Fruit fly (Drosophila melanogaster) whole organism, embryonic: ENCODE results near the gene CG34135.

ENCODE experiments used
- Bteb2 ChIP-seq: fragments of 200-800 bp; sonication (Bioruptor generic); optimal IDR thresholded peaks from 2 replicates; lab custom pipeline; 2016; ENCODE audit warnings: missing biosample characterization, missing genetic modification characterization
- CG10267 ChIP-seq: fragments of 200-800 bp; sonication (Bioruptor generic); optimal IDR thresholded peaks from 2 replicates; lab custom pipeline; 2018; ENCODE audit warnings: missing biosample characterization, mild to moderate bottlenecking, missing genetic modification characterization, moderate library complexity
- CG10366 ChIP-seq: fragments of 200-800 bp; sonication (Bioruptor generic); IDR thresholded peaks from 2 replicates; pipeline ENCODE4 v1.3.6; 2022; ENCODE audit warnings: missing biosample characterization, missing genetic modification characterization
- CG10979 ChIP-seq: fragments of 200-800 bp; sonication (Bioruptor generic); optimal IDR thresholded peaks from 2 replicates; lab custom pipeline; 2018; ENCODE audit warnings: missing biosample characterization, mild to moderate bottlenecking, missing genetic modification characterization, moderate library complexity
- CG11093 ChIP-seq: fragments of 200-800 bp; sonication (Bioruptor generic); IDR thresholded peaks from 3 replicates; pipeline ENCODE4 v1.3.6; 2022; ENCODE audit warnings: missing biosample characterization, missing genetic modification characterization
- CG11723 ChIP-seq: fragments of 200-800 bp; sonication (Bioruptor generic); optimal IDR thresholded peaks from 2 replicates; lab custom pipeline; 2017; ENCODE audit warnings: missing biosample characterization, mild to moderate bottlenecking, missing genetic modification characterization
- CG12659 ChIP-seq: fragments of 200-800 bp; sonication (Bioruptor generic); optimal IDR thresholded peaks from 3 replicates; lab custom pipeline; 2017; ENCODE audit warnings: mild to moderate bottlenecking, missing biosample characterization, missing genetic modification reagents, missing genetic modification characterization
- CG13775 ChIP-seq: fragments of 200-800 bp; sonication (Bioruptor generic); optimal IDR thresholded peaks from 3 replicates; lab custom pipeline; 2017; ENCODE audit warnings: missing biosample characterization, mild to moderate bottlenecking, missing genetic modification characterization
- CG13894 ChIP-seq: fragments of 200-800 bp; sonication (Bioruptor generic); optimal IDR thresholded peaks from 3 replicates; lab custom pipeline; 2018; ENCODE audit warnings: missing biosample characterization, mild to moderate bottlenecking, missing genetic modification characterization, moderate library complexity
- CG15073 ChIP-seq: fragments of 200-800 bp; sonication (Bioruptor generic); optimal IDR thresholded peaks from 2 replicates; lab custom pipeline; 2016; ENCODE audit warnings: missing biosample characterization, missing genetic modification characterization
- CG17186 ChIP-seq: fragments of 200-800 bp; sonication (Bioruptor generic); optimal IDR thresholded peaks from 3 replicates; lab custom pipeline; 2017; ENCODE audit warnings: missing biosample characterization, missing genetic modification reagents, missing genetic modification characterization
- CG17359 ChIP-seq: fragments of 200-800 bp; sonication (Bioruptor generic); optimal IDR thresholded peaks from 3 replicates; lab custom pipeline; 2018; ENCODE audit warnings: missing biosample characterization, mild to moderate bottlenecking, missing genetic modification characterization, moderate library complexity
- CG17568 ChIP-seq: fragments of 200-800 bp; sonication (Bioruptor generic); optimal IDR thresholded peaks from 2 replicates; lab custom pipeline; 2018; ENCODE audit warnings: missing biosample characterization, mild to moderate bottlenecking, missing genetic modification characterization, moderate library complexity
- CG18764 ChIP-seq: fragments of 200-800 bp; sonication (Bioruptor generic); optimal IDR thresholded peaks from 3 replicates; lab custom pipeline; 2016; ENCODE audit warnings: missing biosample characterization, missing genetic modification characterization
- CG43689 ChIP-seq: fragments of 200-800 bp; sonication (Bioruptor generic); IDR thresholded peaks from 2 replicates; pipeline ENCODE4 v1.3.6; 2022; ENCODE audit warnings: missing biosample characterization, missing genetic modification characterization
- CG4730 ChIP-seq: fragments of 200-800 bp; sonication (Bioruptor generic); IDR thresholded peaks from 2 replicates; pipeline ENCODE4 v1.3.6; 2022; ENCODE audit warnings: missing biosample characterization, missing genetic modification characterization
- CG7839 ChIP-seq: fragments of 200-800 bp; sonication (Bioruptor generic); optimal IDR thresholded peaks from 3 replicates; lab custom pipeline; 2018; ENCODE audit warnings: missing biosample characterization, mild to moderate bottlenecking, missing genetic modification characterization, moderate library complexity
- CG8944 ChIP-seq: fragments of 200-800 bp; sonication (Bioruptor generic); optimal IDR thresholded peaks from 3 replicates; lab custom pipeline; 2016; ENCODE audit warnings: missing biosample characterization, missing genetic modification characterization
- Camta ChIP-seq: fragments of 200-800 bp; sonication (Bioruptor generic); optimal IDR thresholded peaks from 2 replicates; lab custom pipeline; 2016; ENCODE audit warnings: missing biosample characterization, missing genetic modification characterization
- D19A ChIP-seq: fragments of 200-800 bp; optimal IDR thresholded peaks from 3 replicates; lab custom pipeline; 2019; ENCODE audit warnings: missing biosample characterization, mild to moderate bottlenecking, missing genetic modification characterization, moderate library complexity
- Dp ChIP-seq: fragments of 200-800 bp; sonication (Bioruptor generic); optimal IDR thresholded peaks from 2 replicates; lab custom pipeline; 2018; ENCODE audit warnings: missing biosample characterization, mild to moderate bottlenecking, missing genetic modification characterization, moderate library complexity
- E2f2 ChIP-seq: fragments of 200-800 bp; sonication (Bioruptor generic); IDR thresholded peaks from 2 replicates; pipeline ENCODE4 v1.3.6; 2022; ENCODE audit warnings: missing biosample characterization, missing genetic modification characterization
- Elba2 ChIP-seq: fragments of 200-800 bp; sonication (Bioruptor generic); optimal IDR thresholded peaks from 3 replicates; lab custom pipeline; 2016; ENCODE audit warnings: missing biosample characterization, missing genetic modification characterization
- Gug ChIP-seq: fragments of 200-800 bp; sonication (Bioruptor generic); IDR thresholded peaks from 4 replicates; pipeline ENCODE4 v1.3.6; 2022; ENCODE audit warnings: missing biosample characterization, missing genetic modification characterization
- Max ChIP-seq: fragments of 200-800 bp; sonication (Bioruptor generic); optimal IDR thresholded peaks from 2 replicates; lab custom pipeline; 2016; ENCODE audit warnings: missing biosample characterization, mild to moderate bottlenecking, missing genetic modification characterization
- Meics ChIP-seq: fragments of 200-800 bp; sonication (Bioruptor generic); optimal IDR thresholded peaks from 2 replicates; lab custom pipeline; 2017; ENCODE audit warnings: missing biosample characterization, mild to moderate bottlenecking, missing genetic modification characterization
- Neu2 ChIP-seq: fragments of 200-800 bp; sonication (Bioruptor generic); optimal IDR thresholded peaks from 3 replicates; lab custom pipeline; 2016; ENCODE audit warnings: missing biosample characterization, missing genetic modification characterization, borderline replicate concordance
- Rfx ChIP-seq: fragments of 200-800 bp; sonication (Bioruptor generic); IDR thresholded peaks from 2 replicates; pipeline ENCODE4 v1.3.6; 2022; ENCODE audit warnings: missing biosample characterization, missing genetic modification characterization
- ab ChIP-seq: fragments of 200-800 bp; sonication (Bioruptor generic); optimal IDR thresholded peaks from 2 replicates; lab custom pipeline; 2016; ENCODE audit warnings: missing biosample characterization, missing genetic modification characterization
- aop ChIP-seq: fragments of 200-800 bp; sonication (Bioruptor generic); IDR thresholded peaks from 2 replicates; pipeline ENCODE4 v1.3.6; 2022; ENCODE audit warnings: missing biosample characterization, missing genetic modification characterization
- ato ChIP-seq: fragments of 200-800 bp; sonication (Bioruptor generic); IDR thresholded peaks from 2 replicates; pipeline ENCODE4 v1.3.6; 2022; ENCODE audit warnings: missing biosample characterization, missing genetic modification characterization; ENCODE audit not compliant: partially characterized antibody
- cg ChIP-seq: fragments of 200-800 bp; sonication (Bioruptor generic); optimal IDR thresholded peaks from 3 replicates; lab custom pipeline; 2019; ENCODE audit warnings: missing biosample characterization, mild to moderate bottlenecking, missing genetic modification characterization, moderate library complexity
- crol ChIP-seq: fragments of 200-800 bp; sonication (Bioruptor generic); IDR thresholded peaks from 2 replicates; pipeline ENCODE4 v1.3.6; 2022; ENCODE audit warnings: missing biosample characterization, missing genetic modification characterization
- ems ChIP-seq: fragments of 200-800 bp; sonication (Bioruptor generic); optimal IDR thresholded peaks from 3 replicates; lab custom pipeline; 2016; ENCODE audit warnings: missing biosample characterization, missing genetic modification characterization
- fd3F ChIP-seq: fragments of 200-800 bp; sonication (Bioruptor generic); optimal IDR thresholded peaks from 2 replicates; lab custom pipeline; 2018; ENCODE audit warnings: missing biosample characterization, mild to moderate bottlenecking, missing genetic modification characterization, moderate library complexity
- h ChIP-seq: fragments of >200 bp; optimal IDR thresholded peaks from 2 replicates; lab custom pipeline; 2017
- hb ChIP-seq: fragments of 200-800 bp; sonication (Bioruptor generic); IDR thresholded peaks from 3 replicates; pipeline ENCODE4 v1.3.6; 2022; ENCODE audit warnings: missing biosample characterization, missing genetic modification characterization; ENCODE audit not compliant: partially characterized antibody
- hbn ChIP-seq: fragments of 200-800 bp; sonication (Bioruptor generic); IDR thresholded peaks from 2 replicates; pipeline ENCODE4 v1.3.6; 2022; ENCODE audit warnings: missing biosample characterization, missing genetic modification characterization; ENCODE audit not compliant: partially characterized antibody
- her ChIP-seq: fragments of 200-800 bp; sonication (Bioruptor generic); optimal IDR thresholded peaks from 2 replicates; lab custom pipeline; 2016; ENCODE audit warnings: missing biosample characterization, missing genetic modification characterization
- knrl ChIP-seq: fragments of 200-800 bp; sonication (Bioruptor generic); IDR thresholded peaks from 3 replicates; pipeline ENCODE4 v1.3.6; 2022; ENCODE audit warnings: missing biosample characterization, missing genetic modification characterization; ENCODE audit not compliant: partially characterized antibody
- p53 ChIP-seq: fragments of 200-800 bp; sonication (Bioruptor generic); optimal IDR thresholded peaks from 2 replicates; lab custom pipeline; 2016; ENCODE audit warnings: missing biosample characterization, missing genetic modification characterization
- ranshi ChIP-seq: fragments of 200-800 bp; sonication (Bioruptor generic); IDR thresholded peaks from 2 replicates; pipeline ENCODE4 v1.3.6; 2022; ENCODE audit warnings: missing biosample characterization, missing genetic modification characterization
- sima ChIP-seq: fragments of 200-800 bp; sonication (Bioruptor generic); optimal IDR thresholded peaks from 2 replicates; lab custom pipeline; 2016; ENCODE audit warnings: missing biosample characterization, missing genetic modification characterization
- sisA ChIP-seq: fragments of 200-800 bp; sonication (Bioruptor generic); IDR thresholded peaks from 2 replicates; pipeline ENCODE4 v1.3.6; 2022; ENCODE audit warnings: missing biosample characterization, missing genetic modification characterization
- ssp ChIP-seq: fragments of 200-800 bp; sonication (Bioruptor generic); IDR thresholded peaks from 2 replicates; pipeline ENCODE4 v1.3.6; 2022; ENCODE audit warnings: missing biosample characterization, missing genetic modification characterization
- tap ChIP-seq: fragments of 200-800 bp; optimal IDR thresholded peaks from 3 replicates; lab custom pipeline; 2019; ENCODE audit warnings: missing biosample characterization, mild to moderate bottlenecking, missing genetic modification characterization, moderate library complexity
- tio ChIP-seq: fragments of 200-800 bp; sonication (Bioruptor generic); optimal IDR thresholded peaks from 2 replicates; lab custom pipeline; 2017; ENCODE audit warnings: missing biosample characterization, missing genetic modification characterization, inconsistent platforms
- usp ChIP-seq: fragments of >200 bp; optimal IDR thresholded peaks from 2 replicates; lab custom pipeline; 2017; ENCODE audit warnings: missing biosample characterization, missing genetic modification characterization
- vvl ChIP-seq: fragments of 200-800 bp; sonication (Bioruptor generic); IDR thresholded peaks from 2 replicates; pipeline ENCODE4 v1.3.6; 2022; ENCODE audit warnings: missing biosample characterization, missing genetic modification characterization

Gene CG34135

dm6 chr3R:8807831-8808517 is 40.0 kb upstream of the CG34135 start (continued):
- TF ChIP-seq vvl (GFP tag; lab: Robert Waterston, UW) (peak; percentile 49; the same call in 1 of the 2 replicates), knrl (GFP tag; lab: Robert Waterston, UW) (no peak), tap (tag; lab: Kevin White, UChicago) (no peak), usp (no peak), sisA (no peak), her (GFP tag; lab: Kevin White, UChicago) (no peak), CG4730 (GFP tag; lab: Robert Waterston, UW) (no peak), Neu2 (GFP tag; lab: Kevin White, UChicago) (no peak), CG11093 (GFP tag; lab: Robert Waterston, UW) (no peak), CG11723 (GFP tag; lab: Kevin White, UChicago) (no peak), CG13894 (tag; lab: Kevin White, UChicago) (peak; percentile 97), CG17359 (tag; lab: Kevin White, UChicago) (no peak), crol (GFP tag; lab: Robert Waterston, UW) (peak; percentile 19; the same call in 1 of the 2 replicates), hbn (GFP tag; lab: Robert Waterston, UW) (no peak), cg (GFP tag; lab: Kevin White, UChicago) (peak; percentile 37), Meics (GFP tag; lab: Kevin White, UChicago) (no peak), ems (GFP tag; lab: Kevin White, UChicago) (no peak), CG10979 (tag; lab: Kevin White, UChicago) (no peak), h (lab: Kevin White, UChicago) (no peak), CG8944 (no peak), CG17568 (GFP tag; lab: Kevin White, UChicago) (no peak), sima (GFP tag; lab: Kevin White, UChicago) (no peak), E2f2 (GFP tag; lab: Robert Waterston, UW) (no peak), CG43689 (GFP tag; lab: Robert Waterston, UW) (no peak), Rfx (GFP tag; lab: Robert Waterston, UW) (0 out of 2 replicates have a peak, but pooled peaks have one; percentile 17), Bteb2 (no peak)

DNA sequence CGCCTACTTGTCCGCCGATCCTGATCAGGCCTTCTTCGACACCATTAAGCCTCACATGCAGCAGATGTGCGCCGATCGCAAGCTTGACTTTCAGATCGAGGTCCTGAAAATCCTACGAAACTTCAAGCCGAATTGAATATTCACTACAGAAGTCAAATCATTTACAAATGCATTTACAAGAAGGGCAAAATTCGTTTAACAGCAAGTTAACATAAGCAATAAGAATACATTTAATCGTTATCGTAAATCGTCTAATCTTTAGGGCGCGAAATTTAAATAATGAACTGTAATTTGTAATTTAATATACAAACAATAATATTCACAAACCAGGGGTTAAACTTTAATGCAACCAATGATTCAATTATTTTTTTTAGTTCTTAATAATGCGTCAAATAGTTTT is 39.1 kb upstream of the CG34135 start:
- no peak for TF ChIP-seq CG15073 (GFP tag; lab: Kevin White, UChicago)
- peak; percentile 75 for TF ChIP-seq CG17186 (GFP tag; lab: Kevin White, UChicago)
- no peak for TF ChIP-seq Max (GFP tag; lab: Kevin White, UChicago)
- TF ChIP-seq tio, result no peak
- TF ChIP-seq ssp (GFP tag; lab: Robert Waterston, UW), result no peak
- TF ChIP-seq ab (GFP tag; lab: Kevin White, UChicago), result no peak
- peak; percentile 59 for TF ChIP-seq D19A (tag; lab: Kevin White, UChicago)
- TF ChIP-seq CG10267 (tag; lab: Kevin White, UChicago), result no peak
- no peak for TF ChIP-seq CG10366
- no peak for TF ChIP-seq ato
- TF ChIP-seq aop (GFP tag; lab: Robert Waterston, UW), result no peak
- TF ChIP-seq CG13775, result no peak
- no peak for TF ChIP-seq fd3F (GFP tag; lab: Kevin White, UChicago)
- no peak for TF ChIP-seq CG18764 (GFP tag; lab: Kevin White, UChicago)
- TF ChIP-seq CG12659 (GFP tag; lab: Kevin White, UChicago), result no peak
- peak; percentile 78 for TF ChIP-seq E2f2 (GFP tag; lab: Robert Waterston, UW)
- TF ChIP-seq Gug (GFP tag; lab: Robert Waterston, UW), result no peak
- TF ChIP-seq CG7839 (tag; lab: Kevin White, UChicago), result no peak
- TF ChIP-seq p53 (GFP tag; lab: Kevin White, UChicago), result no peak
- peak; percentile 72 for TF ChIP-seq Dp (GFP tag; lab: Kevin White, UChicago)
- peak; percentile 38 for TF ChIP-seq Elba2 (GFP tag; lab: Kevin White, UChicago)
- no peak for TF ChIP-seq hb
- no peak for TF ChIP-seq ranshi (GFP tag; lab: Robert Waterston, UW)
- TF ChIP-seq Camta (GFP tag; lab: Kevin White, UChicago), result no peak
